Worm (Caenorhabditis elegans) whole organism, young adult: ENCODE results near the gene gtf-2E1.
A peak's percentile ranks its signal among the peaks of the same experiment; 100 is the strongest.

ENCODE experiments used
- B0035.1 ChIP-seq: sonication (generic microtip); optimal IDR thresholded peaks from 2 replicates; lab custom pipeline; 2016; ENCODE audit warnings: missing genetic modification characterization, mild to moderate bottlenecking, missing compliant biosample characterization, missing genotype, missing genetic modification reagents
- B0261.1 ChIP-seq: sonication (generic microtip); optimal IDR thresholded peaks from 2 replicates; lab custom pipeline; 2016; ENCODE audit warnings: mild to moderate bottlenecking, missing genetic modification characterization, moderate library complexity, missing compliant biosample characterization
- C17E4.6 ChIP-seq: fragments of 200-800 bp; sonication (Bioruptor generic); IDR thresholded peaks from 2 replicates; pipeline ENCODE4 v1.3.6; 2022; ENCODE audit warnings: missing genetic modification reagents, missing genetic modification characterization, missing compliant biosample characterization
- F10E7.11 ChIP-seq: sonication (generic microtip); optimal IDR thresholded peaks from 2 replicates; lab custom pipeline; 2017; ENCODE audit warnings: mild to moderate bottlenecking, missing genetic modification characterization, moderate library complexity, missing compliant biosample characterization
- F23B12.7 ChIP-seq: sonication (generic microtip); optimal IDR thresholded peaks from 2 replicates; lab custom pipeline; 2017; ENCODE audit warnings: missing genetic modification characterization, mild to moderate bottlenecking, missing compliant biosample characterization, antibody characterized with exemption, moderate library complexity; ENCODE audit not compliant: insufficient read depth
- F52B5.7 ChIP-seq: sonication (generic microtip); optimal IDR thresholded peaks from 2 replicates; lab custom pipeline; 2016; ENCODE audit warnings: mild to moderate bottlenecking, missing genetic modification characterization, missing compliant biosample characterization
- Y67H2A.10 ChIP-seq: fragments of 200-800 bp; sonication (Bioruptor generic); conservative IDR thresholded peaks from 2 replicates; pipeline ENCODE4 v1.3.6; 2022; ENCODE audit warnings: missing genetic modification reagents, missing genetic modification characterization, missing compliant biosample characterization
- ZK185.1 ChIP-seq: sonication (generic microtip); optimal IDR thresholded peaks from 2 replicates; lab custom pipeline; 2016; ENCODE audit warnings: mild to moderate bottlenecking, missing genetic modification characterization, missing compliant biosample characterization; ENCODE audit not compliant: poor library complexity, severe bottlenecking
- athp-1 ChIP-seq: sonication (generic microtip); optimal IDR thresholded peaks from 2 replicates; lab custom pipeline; 2017; ENCODE audit warnings: mild to moderate bottlenecking, missing genetic modification characterization, missing compliant biosample characterization
- attf-3 ChIP-seq: fragments of 200-800 bp; sonication (Bioruptor generic); conservative IDR thresholded peaks from 2 replicates; pipeline ENCODE4 v1.3.6; 2022; ENCODE audit warnings: missing genetic modification reagents, missing genetic modification characterization, missing compliant biosample characterization
- bed-2 ChIP-seq: fragments of 200-800 bp; sonication (Bioruptor generic); IDR thresholded peaks from 2 replicates; pipeline ENCODE4 v1.3.6; 2022; ENCODE audit warnings: missing genetic modification reagents, missing genetic modification characterization, missing compliant biosample characterization
- ceh-91 ChIP-seq: fragments of 200-800 bp; sonication (Bioruptor generic); IDR thresholded peaks from 2 replicates; pipeline ENCODE4 v1.3.6; 2022; ENCODE audit warnings: missing genetic modification reagents, missing genetic modification characterization, missing compliant biosample characterization
- chd-7 ChIP-seq: sonication (generic microtip); optimal IDR thresholded peaks from 2 replicates; lab custom pipeline; 2016; ENCODE audit warnings: mild to moderate bottlenecking, missing genetic modification characterization, moderate library complexity, missing compliant biosample characterization
- dox-1 ChIP-seq: fragments of 200-800 bp; sonication (Bioruptor generic); IDR thresholded peaks from 2 replicates; pipeline ENCODE4 v1.3.6; 2022; ENCODE audit warnings: missing genetic modification reagents, missing genetic modification characterization, missing compliant biosample characterization
- dpff-1 ChIP-seq: sonication (generic microtip); optimal IDR thresholded peaks from 2 replicates; lab custom pipeline; 2017; ENCODE audit warnings: mild to moderate bottlenecking, missing genetic modification characterization, missing compliant biosample characterization
- dpl-1 ChIP-seq: fragments of 150-350 bp; optimal IDR thresholded peaks from 2 replicates; lab custom pipeline; 2014; ENCODE audit warnings: missing biosample characterization, missing genetic modification reagents, missing genetic modification characterization
- efl-1 ChIP-seq: fragments of 150-350 bp; optimal IDR thresholded peaks from 2 replicates; lab custom pipeline; 2014; ENCODE audit warnings: missing biosample characterization, missing genetic modification reagents, missing genetic modification characterization
- egl-18 ChIP-seq: fragments of 200-800 bp; sonication (Bioruptor generic); IDR thresholded peaks from 2 replicates; pipeline ENCODE4 v1.3.6; 2022; ENCODE audit warnings: missing genetic modification reagents, missing genetic modification characterization, missing compliant biosample characterization
- egl-44 ChIP-seq: fragments of 200-800 bp; sonication (Bioruptor generic); IDR thresholded peaks from 2 replicates; pipeline ENCODE4 v1.3.6; 2022; ENCODE audit warnings: missing genetic modification reagents, missing genetic modification characterization, missing compliant biosample characterization
- ekl-4 ChIP-seq: fragments of 200-800 bp; sonication (Bioruptor generic); IDR thresholded peaks from 2 replicates; pipeline ENCODE4 v1.3.6; 2022; ENCODE audit warnings: missing genetic modification reagents, missing genetic modification characterization, missing compliant biosample characterization
- fkh-3 ChIP-seq: sonication (generic microtip); optimal IDR thresholded peaks from 2 replicates; lab custom pipeline; 2016; ENCODE audit warnings: mild to moderate bottlenecking, missing genetic modification characterization, missing compliant biosample characterization
- him-1 ChIP-seq: sonication (generic microtip); optimal IDR thresholded peaks from 2 replicates; lab custom pipeline; 2016; ENCODE audit warnings: missing genotype, missing genetic modification reagents, missing genetic modification characterization, missing compliant biosample characterization
- hmg-1.2 ChIP-seq: fragments of 200-800 bp; sonication (Bioruptor generic); IDR thresholded peaks from 2 replicates; pipeline ENCODE4 v1.3.6; 2022; ENCODE audit warnings: missing genetic modification reagents, missing genetic modification characterization, missing compliant biosample characterization
- let-607 ChIP-seq, 2 experiments: fragments of 200-800 bp in 1 of 2; sonication (Bioruptor generic) in 1 of 2; sonication (generic microtip) in 1 of 2; optimal IDR thresholded peaks; 2 replicates each; lab custom pipeline; 2016 to 2018; ENCODE audit warnings: mild to moderate bottlenecking in 2 of 2, missing compliant biosample characterization in 2 of 2, missing genetic modification characterization in 2 of 2, moderate library complexity in 2 of 2, missing genotype in 1 of 2
- lin-26 ChIP-seq: fragments of 200-800 bp; sonication (Bioruptor generic); IDR thresholded peaks from 2 replicates; pipeline ENCODE4 v1.3.6; 2022; ENCODE audit warnings: missing genetic modification reagents, missing genetic modification characterization, missing compliant biosample characterization
- lin-35 ChIP-seq, 3 experiments: fragments of 150-350 bp in 2 of 3; sonication (generic microtip) in 1 of 3; optimal IDR thresholded peaks; 2 replicates each; lab custom pipeline; 2014 to 2018; ENCODE audit warnings: missing biosample characterization in 3 of 3, missing genetic modification characterization in 3 of 3, missing genetic modification reagents in 3 of 3
- lin-54 ChIP-seq: fragments of 200-800 bp; sonication (Bioruptor generic); optimal IDR thresholded peaks from 2 replicates; lab custom pipeline; 2018; ENCODE audit warnings: mild to moderate bottlenecking, missing genetic modification characterization, missing compliant biosample characterization
- lsl-1 ChIP-seq: fragments of 200-800 bp; sonication (Bioruptor generic); optimal IDR thresholded peaks from 2 replicates; lab custom pipeline; 2018; ENCODE audit warnings: mild to moderate bottlenecking, missing genetic modification characterization, moderate library complexity, missing compliant biosample characterization
- madf-10 ChIP-seq: sonication (generic microtip); optimal IDR thresholded peaks from 2 replicates; lab custom pipeline; 2016; ENCODE audit warnings: mild to moderate bottlenecking, missing genetic modification characterization, missing compliant biosample characterization
- madf-6 ChIP-seq: fragments of 200-800 bp; sonication (Bioruptor generic); IDR thresholded peaks from 2 replicates; pipeline ENCODE4 v1.3.6; 2022; ENCODE audit warnings: missing genetic modification reagents, missing genetic modification characterization, missing compliant biosample characterization
- madf-8 ChIP-seq: fragments of 200-800 bp; sonication (Bioruptor generic); conservative IDR thresholded peaks from 2 replicates; pipeline ENCODE4 v1.3.6; 2022; ENCODE audit warnings: missing genetic modification reagents, missing genetic modification characterization, missing compliant biosample characterization
- mcd-1 ChIP-seq: fragments of 200-800 bp; sonication (Bioruptor generic); IDR thresholded peaks from 2 replicates; pipeline ENCODE4 v1.3.6; 2022; ENCODE audit warnings: missing genetic modification reagents, missing genetic modification characterization, missing compliant biosample characterization
- mel-28 ChIP-seq: sonication (generic microtip); optimal IDR thresholded peaks from 2 replicates; lab custom pipeline; 2016; ENCODE audit warnings: borderline replicate concordance, mild to moderate bottlenecking, missing genetic modification characterization, missing compliant biosample characterization
- mxl-1 ChIP-seq: sonication (generic microtip); optimal IDR thresholded peaks from 2 replicates; lab custom pipeline; 2016; ENCODE audit warnings: missing genetic modification characterization, missing compliant biosample characterization
- nfyb-1 ChIP-seq: fragments of 200-800 bp; sonication (Bioruptor generic); IDR thresholded peaks from 2 replicates; pipeline ENCODE4 v1.3.6; 2022; ENCODE audit warnings: missing genetic modification reagents, missing genetic modification characterization, missing compliant biosample characterization
- pha-4 ChIP-seq: fragments of 150-350 bp; sonication (generic microtip); optimal IDR thresholded peaks from 2 replicates; lab custom pipeline; 2014; ENCODE audit warnings: missing biosample characterization, missing genetic modification reagents, missing genetic modification characterization
- rcor-1 ChIP-seq: fragments of 200-800 bp; sonication (Bioruptor generic); IDR thresholded peaks from 2 replicates; pipeline ENCODE4 v1.3.6; 2022; ENCODE audit warnings: missing genetic modification reagents, missing genetic modification characterization, missing compliant biosample characterization
- rec-8 ChIP-seq, 2 experiments: sonication (generic microtip); optimal IDR thresholded peaks; 2 replicates each; lab custom pipeline; 2016; ENCODE audit warnings: mild to moderate bottlenecking in 2 of 2, missing genetic modification characterization in 2 of 2, missing genetic modification reagents in 2 of 2, missing genotype in 2 of 2, missing biosample characterization in 1 of 2, missing compliant biosample characterization in 1 of 2, moderate library complexity in 1 of 2
- sdz-38 ChIP-seq: sonication (generic microtip); optimal IDR thresholded peaks from 2 replicates; lab custom pipeline; 2016; ENCODE audit warnings: missing genotype, missing genetic modification characterization, missing compliant biosample characterization
- snpc-1.1 ChIP-seq: sonication (generic microtip); optimal IDR thresholded peaks from 2 replicates; lab custom pipeline; 2017; ENCODE audit warnings: missing genetic modification characterization, mild to moderate bottlenecking, missing compliant biosample characterization, antibody characterized with exemption, moderate library complexity, missing genotype, missing genetic modification reagents; ENCODE audit not compliant: insufficient read depth
- somi-1 ChIP-seq: fragments of 200-800 bp; sonication (Bioruptor generic); optimal IDR thresholded peaks from 2 replicates; lab custom pipeline; 2018; ENCODE audit warnings: mild to moderate bottlenecking, missing genetic modification characterization, missing compliant biosample characterization
- sptf-2 ChIP-seq: fragments of 200-800 bp; sonication (Bioruptor generic); optimal IDR thresholded peaks from 2 replicates; lab custom pipeline; 2018; ENCODE audit warnings: mild to moderate bottlenecking, missing genetic modification characterization, missing compliant biosample characterization
- tbp1 ChIP-seq: fragments of 200-800 bp; sonication (Bioruptor generic); optimal IDR thresholded peaks from 2 replicates; lab custom pipeline; 2018; ENCODE audit warnings: mild to moderate bottlenecking, missing genetic modification characterization, missing compliant biosample characterization
- tbx-9 ChIP-seq: sonication (generic microtip); optimal IDR thresholded peaks from 2 replicates; lab custom pipeline; 2016; ENCODE audit warnings: borderline replicate concordance, missing genetic modification characterization, inconsistent platforms, missing compliant biosample characterization
- zim-3 ChIP-seq: sonication (generic microtip); optimal IDR thresholded peaks from 2 replicates; lab custom pipeline; 2017; ENCODE audit warnings: mild to moderate bottlenecking, missing genetic modification characterization, moderate library complexity, missing compliant biosample characterization
- ztf-26 ChIP-seq: sonication (generic microtip); optimal IDR thresholded peaks from 2 replicates; lab custom pipeline; 2017; ENCODE audit warnings: missing genetic modification characterization, missing compliant biosample characterization
- ztf-6 ChIP-seq: fragments of 200-800 bp; sonication (Bioruptor generic); IDR thresholded peaks from 2 replicates; pipeline ENCODE4 v1.3.6; 2022; ENCODE audit warnings: missing genetic modification reagents, missing genetic modification characterization, missing compliant biosample characterization

Gene gtf-2E1

ce11 chrIV:17249691-17250181, 5.4 kb upstream of the gtf-2E1 start, which contains the start of gene eelo-2 (continued):
- peak; percentile 88 for TF ChIP-seq egl-44 (GFP tag; lab: Robert Waterston, UW)
- peak; percentile 96 for TF ChIP-seq C17E4.6 (GFP tag; lab: Robert Waterston, UW)
- TF ChIP-seq chd-7: peak; percentile 86
- peak; percentile 100 for TF ChIP-seq mcd-1 (GFP tag; lab: Robert Waterston, UW)
- 0 out of 2 replicates have a peak, but pooled peaks have one; percentile 48 for TF ChIP-seq Y67H2A.10
- TF ChIP-seq zim-3 (tag; lab: Kevin White, UChicago): peak; percentile 85
- peak; percentile 75 for TF ChIP-seq madf-8 (GFP tag; lab: Robert Waterston, UW)
- TF ChIP-seq snpc-1.1 (tag; lab: Kevin White, UChicago): peak; percentile 46
- TF ChIP-seq ekl-4: peak; percentile 97
- no peak for TF ChIP-seq fkh-3
- peak in 1 of 2 experiments; percentile 22 for TF ChIP-seq rec-8 (tag; optimal IDR thresholded peaks at IDR 0.05; lab: Kevin White, UChicago)
- TF ChIP-seq lin-54 (GFP tag; lab: Kevin White, UChicago): peak; percentile 100
- TF ChIP-seq F10E7.11 (tag; lab: Kevin White, UChicago): peak; percentile 12
- peak; percentile 95 for TF ChIP-seq egl-18 (GFP tag; lab: Robert Waterston, UW)
- no peak; the same call in none of the 2 replicates for TF ChIP-seq madf-6 (GFP tag; lab: Robert Waterston, UW)
- TF ChIP-seq athp-1 (tag; lab: Kevin White, UChicago): peak; percentile 95
- TF ChIP-seq F23B12.7: peak; percentile 92
- no peak for TF ChIP-seq bed-2 (GFP tag; lab: Robert Waterston, UW)
- TF ChIP-seq efl-1 (GFP tag; lab: Kevin White, UChicago): peak; percentile 95
- peak; percentile 63 for TF ChIP-seq attf-3 (GFP tag; lab: Robert Waterston, UW)
- TF ChIP-seq mel-28 (tag; lab: Kevin White, UChicago): peak; percentile 79
- TF ChIP-seq tbp1 (GFP tag; lab: Kevin White, UChicago): peak; percentile 81
- TF ChIP-seq dpff-1 (tag; lab: Kevin White, UChicago): no peak
- peak; percentile 90 to 99 (median 95) for TF ChIP-seq lin-35 (GFP tag; optimal IDR thresholded peaks at IDR 0.05; lab: Kevin White, UChicago)
- TF ChIP-seq ztf-26 (tag; lab: Kevin White, UChicago): peak; percentile 96
- peak; percentile 79 for TF ChIP-seq pha-4
- peak; percentile 99 for TF ChIP-seq dox-1 (GFP tag; lab: Robert Waterston, UW)
- no peak for TF ChIP-seq tbx-9 (tag; lab: Kevin White, UChicago)
- TF ChIP-seq sdz-38: no peak
- TF ChIP-seq dpl-1 (GFP tag; lab: Kevin White, UChicago): peak; percentile 97
- TF ChIP-seq B0261.1: peak; percentile 34
- TF ChIP-seq ZK185.1 (tag; lab: Kevin White, UChicago): peak; percentile 96
- TF ChIP-seq ceh-91: peak; percentile 91
- peak; percentile 77 for TF ChIP-seq lin-26 (GFP tag; lab: Robert Waterston, UW)
- TF ChIP-seq B0035.1 (tag; lab: Kevin White, UChicago): peak; percentile 69
- TF ChIP-seq F52B5.7 (tag; lab: Kevin White, UChicago): peak; percentile 79
- peak; percentile 83 for TF ChIP-seq hmg-1.2 (GFP tag; lab: Robert Waterston, UW)
- TF ChIP-seq madf-10: peak; percentile 92
- peak; percentile 82 for TF ChIP-seq lsl-1
- TF ChIP-seq him-1: peak; percentile 73
- peak; percentile 87 for TF ChIP-seq ztf-6 (GFP tag; lab: Robert Waterston, UW)
- peak; percentile 81 to 89 for TF ChIP-seq let-607 (tag; optimal IDR thresholded peaks at IDR 0.05; lab: Kevin White, UChicago)
- TF ChIP-seq nfyb-1 (GFP tag; lab: Robert Waterston, UW): peak; percentile 98
- no peak for TF ChIP-seq sptf-2
- TF ChIP-seq rcor-1: peak; percentile 98
- TF ChIP-seq somi-1 (GFP tag; lab: Kevin White, UChicago): peak; percentile 92
- no peak for TF ChIP-seq mxl-1 (tag; lab: Kevin White, UChicago)
